Fruit fly (Drosophila melanogaster) whole organism, pupa: ENCODE measurements around the gene MED18.
A peak's percentile ranks its signal among the peaks of the same experiment; 100 is the strongest.

Experiments used
- CG10348 ChIP-seq: fragments of 200-800 bp; sonication (Bioruptor generic); IDR thresholded peaks from 2 replicates; pipeline ENCODE4 v1.3.6; 2022; ENCODE audit warnings: missing biosample characterization, missing genetic modification characterization
- CG12605 ChIP-seq: fragments of 200-800 bp; sonication (Bioruptor generic); IDR thresholded peaks from 2 replicates; pipeline ENCODE4 v1.3.6; 2022; ENCODE audit warnings: missing biosample characterization, missing genetic modification characterization
- CG13204 ChIP-seq: fragments of 200-800 bp; sonication (Bioruptor generic); optimal IDR thresholded peaks from 2 replicates; lab custom pipeline; 2018; ENCODE audit warnings: missing biosample characterization, mild to moderate bottlenecking, missing genetic modification characterization, moderate library complexity
- CG14655 ChIP-seq: fragments of 200-800 bp; sonication (Bioruptor generic); optimal IDR thresholded peaks from 3 replicates; lab custom pipeline; 2017; ENCODE audit warnings: mild to moderate bottlenecking, missing biosample characterization, missing genetic modification reagents, missing genetic modification characterization
- CG15710 ChIP-seq: fragments of 200-800 bp; sonication (Bioruptor generic); optimal IDR thresholded peaks from 2 replicates; lab custom pipeline; 2018; ENCODE audit warnings: missing biosample characterization, mild to moderate bottlenecking, missing genetic modification characterization, moderate library complexity
- CG17806 ChIP-seq: fragments of 200-800 bp; sonication (Bioruptor generic); optimal IDR thresholded peaks from 2 replicates; lab custom pipeline; 2018; ENCODE audit warnings: missing biosample characterization, mild to moderate bottlenecking, missing genetic modification characterization, moderate library complexity
- CG32121 ChIP-seq: fragments of 200-800 bp; sonication (Bioruptor generic); IDR thresholded peaks from 2 replicates; pipeline ENCODE4 v1.3.6; 2022; ENCODE audit warnings: missing biosample characterization, missing genetic modification characterization
- CG34367 ChIP-seq: fragments of 200-800 bp; sonication (Bioruptor generic); optimal IDR thresholded peaks from 2 replicates; lab custom pipeline; 2018; ENCODE audit warnings: missing biosample characterization, mild to moderate bottlenecking, missing genetic modification characterization
- CG4496 ChIP-seq: fragments of 200-800 bp; sonication (Bioruptor generic); IDR thresholded peaks from 3 replicates; pipeline ENCODE4 v1.3.6; 2022; ENCODE audit warnings: missing biosample characterization, missing genetic modification characterization
- CG8159 ChIP-seq: fragments of 200-800 bp; sonication (Bioruptor generic); optimal IDR thresholded peaks from 3 replicates; lab custom pipeline; 2018; ENCODE audit warnings: missing biosample characterization, mild to moderate bottlenecking, missing genetic modification characterization, moderate library complexity
- CG8301 ChIP-seq: fragments of 200-800 bp; sonication (Bioruptor generic); optimal IDR thresholded peaks from 2 replicates; lab custom pipeline; 2018; ENCODE audit warnings: missing biosample characterization, mild to moderate bottlenecking, missing genetic modification characterization
- CG9948 ChIP-seq: fragments of 200-800 bp; sonication (Bioruptor generic); optimal IDR thresholded peaks from 2 replicates; lab custom pipeline; 2018; ENCODE audit warnings: missing biosample characterization, mild to moderate bottlenecking, missing genetic modification characterization, moderate library complexity
- D1 ChIP-seq: fragments of 200-800 bp; sonication (Bioruptor generic); optimal IDR thresholded peaks from 2 replicates; lab custom pipeline; 2018; ENCODE audit warnings: missing biosample characterization, mild to moderate bottlenecking, missing genetic modification characterization, moderate library complexity
- EcR ChIP-seq: fragments of 200-800 bp; sonication (Bioruptor generic); optimal IDR thresholded peaks from 3 replicates; lab custom pipeline; 2019; ENCODE audit warnings: missing biosample characterization, missing genetic modification characterization, mild to moderate bottlenecking, moderate library complexity, missing genetic modification reagents
- Ets98B ChIP-seq: fragments of 200-800 bp; sonication (Bioruptor generic); IDR thresholded peaks from 2 replicates; pipeline ENCODE4 v1.3.6; 2022; ENCODE audit warnings: missing biosample characterization, missing genetic modification characterization
- Pif1A ChIP-seq: fragments of 200-800 bp; sonication (Bioruptor generic); optimal IDR thresholded peaks from 3 replicates; lab custom pipeline; 2016; ENCODE audit warnings: missing biosample characterization, missing genetic modification characterization
- Pif1B ChIP-seq: fragments of 200-800 bp; sonication (Bioruptor generic); optimal IDR thresholded peaks from 3 replicates; lab custom pipeline; 2016; ENCODE audit warnings: missing biosample characterization, missing genetic modification characterization
- Snoo ChIP-seq: fragments of 200-800 bp; sonication (Bioruptor generic); optimal IDR thresholded peaks from 3 replicates; lab custom pipeline; 2017; ENCODE audit warnings: missing biosample characterization, mild to moderate bottlenecking, missing genetic modification characterization, inconsistent platforms
- fd96Ca ChIP-seq: fragments of 200-800 bp; sonication (Bioruptor generic); IDR thresholded peaks from 3 replicates; pipeline ENCODE4 v1.3.6; 2022; ENCODE audit warnings: missing biosample characterization, missing genetic modification characterization
- gl ChIP-seq: fragments of 200-800 bp; sonication (Bioruptor generic); optimal IDR thresholded peaks from 2 replicates; lab custom pipeline; 2018; ENCODE audit warnings: missing biosample characterization, mild to moderate bottlenecking, missing genetic modification characterization
- rn ChIP-seq: fragments of 200-800 bp; sonication (Bioruptor generic); IDR thresholded peaks from 2 replicates; pipeline ENCODE4 v1.3.6; 2022; ENCODE audit warnings: missing biosample characterization, missing genetic modification characterization

MED18 gene

DNA sequence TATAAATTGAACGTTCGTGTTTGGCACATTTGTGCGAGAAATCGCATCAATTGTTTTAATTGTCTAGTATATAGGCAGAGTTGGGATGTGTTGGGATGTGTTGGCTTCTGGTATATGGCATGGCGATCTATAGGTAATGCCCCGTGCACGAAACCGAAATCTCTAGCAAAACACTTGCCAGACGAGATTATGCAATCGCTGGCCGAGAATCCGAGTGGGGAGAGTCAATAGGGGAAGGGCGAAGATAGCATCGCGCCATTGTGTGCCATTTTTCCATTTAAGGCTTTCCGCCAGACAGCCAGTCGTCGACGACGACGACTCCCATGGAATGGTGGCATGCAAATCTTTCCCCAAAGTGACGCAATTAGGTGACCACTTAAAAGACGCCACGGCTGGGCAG, 10.8 kb upstream of the MED18 start:
- TF ChIP-seq Pif1B (GFP tag; lab: Kevin White, UChicago) = no peak
- TF ChIP-seq CG34367 (tag; lab: Kevin White, UChicago) = no peak
- no peak for TF ChIP-seq Snoo (tag; lab: Kevin White, UChicago)
- no peak for TF ChIP-seq Ets98B (GFP tag; lab: Robert Waterston, UW)
- TF ChIP-seq D1 (tag; lab: Kevin White, UChicago) = no peak
- no peak for TF ChIP-seq fd96Ca (GFP tag; lab: Robert Waterston, UW)
- TF ChIP-seq CG13204 (GFP tag; lab: Kevin White, UChicago) = no peak
- no peak for TF ChIP-seq rn (GFP tag; lab: Robert Waterston, UW)
- no peak for TF ChIP-seq CG8301 (tag; lab: Kevin White, UChicago)
- no peak for TF ChIP-seq EcR

- no peak for TF ChIP-seq fd96Ca (GFP tag; lab: Robert Waterston, UW)
- peak; percentile 14 for TF ChIP-seq EcR
- TF ChIP-seq Pif1B (GFP tag; lab: Kevin White, UChicago) = no peak
- no peak for TF ChIP-seq CG32121 (GFP tag; lab: Robert Waterston, UW)
- TF ChIP-seq gl = no peak
- TF ChIP-seq CG12605 (GFP tag; lab: Robert Waterston, UW) = no peak
- TF ChIP-seq CG13204 (GFP tag; lab: Kevin White, UChicago) = no peak
- TF ChIP-seq CG8301 (tag; lab: Kevin White, UChicago) = peak; percentile 27
- no peak for TF ChIP-seq CG8159 (tag; lab: Kevin White, UChicago)
Observed at dm6 chrX:1856605-1857004, 9.1 kb upstream of the MED18 start.

DNA sequence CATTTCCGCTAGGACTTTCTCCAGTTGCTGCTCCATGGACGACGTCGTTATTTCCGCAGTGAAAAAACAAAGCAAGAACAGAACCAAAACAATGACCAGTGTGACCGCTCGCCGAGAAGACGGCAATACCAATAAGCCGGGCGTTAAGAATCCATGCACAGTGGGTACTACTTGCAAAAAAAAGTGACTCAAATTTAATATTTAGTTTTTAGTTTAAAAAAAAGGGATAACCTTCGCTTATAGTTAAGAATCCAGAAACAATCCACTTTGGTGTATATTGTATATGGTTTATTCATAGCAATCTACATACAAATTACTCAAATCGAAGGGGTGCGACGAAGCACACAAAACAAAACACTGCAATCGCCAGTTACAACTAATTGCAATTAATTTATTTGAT, 6.8 kb upstream of the MED18 start, which contains the start of gene Lamtor5:
TSS of gene Lamtor5 (minus strand) at position 105 of the 400 bp plus-strand sequence.
- TF ChIP-seq CG13204 (GFP tag; lab: Kevin White, UChicago) = no peak
- TF ChIP-seq CG17806 (tag; lab: Kevin White, UChicago) = peak; percentile 29
- peak; percentile 11; the same call in 1 of the 2 replicates for TF ChIP-seq Ets98B (GFP tag; lab: Robert Waterston, UW)
- peak; percentile 27 for TF ChIP-seq CG9948 (tag; lab: Kevin White, UChicago)
- TF ChIP-seq fd96Ca (GFP tag; lab: Robert Waterston, UW) = peak; percentile 53; the same call in 2 of the 3 replicates
- TF ChIP-seq CG4496 (GFP tag; lab: Robert Waterston, UW) = peak; percentile 66
- peak; percentile 30 for TF ChIP-seq Snoo (tag; lab: Kevin White, UChicago)
- peak; percentile 20 for TF ChIP-seq CG34367 (tag; lab: Kevin White, UChicago)
- no peak for TF ChIP-seq Pif1A (GFP tag; lab: Kevin White, UChicago)
- TF ChIP-seq rn (GFP tag; lab: Robert Waterston, UW) = no peak
- peak; percentile 52 for TF ChIP-seq CG8301 (tag; lab: Kevin White, UChicago)
- TF ChIP-seq D1 (tag; lab: Kevin White, UChicago) = no peak
- TF ChIP-seq CG10348 (GFP tag; lab: Robert Waterston, UW) = no peak
- no peak for TF ChIP-seq CG14655
- TF ChIP-seq CG8159 (tag; lab: Kevin White, UChicago) = peak; percentile 51
- no peak for TF ChIP-seq gl
- peak; percentile 55 for TF ChIP-seq Pif1B (GFP tag; lab: Kevin White, UChicago)
- peak; percentile 28 for TF ChIP-seq CG15710 (tag; lab: Kevin White, UChicago)
- no peak for TF ChIP-seq EcR
- no peak for TF ChIP-seq CG12605 (GFP tag; lab: Robert Waterston, UW)
- TF ChIP-seq CG32121 (GFP tag; lab: Robert Waterston, UW) = peak; percentile 33; the same call in 1 of the 2 replicates

- TF ChIP-seq CG14655 = no peak
- TF ChIP-seq fd96Ca (GFP tag; lab: Robert Waterston, UW) = peak; percentile 86
- peak; percentile 15 for TF ChIP-seq EcR
- TF ChIP-seq gl = peak; percentile 43
- TF ChIP-seq CG17806 (tag; lab: Kevin White, UChicago) = peak; percentile 54
- TF ChIP-seq CG15710 (tag; lab: Kevin White, UChicago) = peak; percentile 75
- TF ChIP-seq CG8159 (tag; lab: Kevin White, UChicago) = no peak
- peak; percentile 52; the same call in 1 of the 2 replicates for TF ChIP-seq CG12605 (GFP tag; lab: Robert Waterston, UW)
- peak; percentile 69; the same call in 2 of the 3 replicates for TF ChIP-seq CG4496 (GFP tag; lab: Robert Waterston, UW)
- no peak for TF ChIP-seq Pif1A (GFP tag; lab: Kevin White, UChicago)
- no peak for TF ChIP-seq CG8301 (tag; lab: Kevin White, UChicago)
- peak; percentile 76 for TF ChIP-seq Snoo (tag; lab: Kevin White, UChicago)
- TF ChIP-seq rn (GFP tag; lab: Robert Waterston, UW) = peak; percentile 47; the same call in 1 of the 2 replicates
- TF ChIP-seq CG9948 (tag; lab: Kevin White, UChicago) = peak; percentile 63
- no peak for TF ChIP-seq CG34367 (tag; lab: Kevin White, UChicago)
- TF ChIP-seq CG10348 (GFP tag; lab: Robert Waterston, UW) = peak; percentile 57
- no peak for TF ChIP-seq CG13204 (GFP tag; lab: Kevin White, UChicago)
- TF ChIP-seq Pif1B (GFP tag; lab: Kevin White, UChicago) = no peak
- peak; percentile 75 for TF ChIP-seq Ets98B (GFP tag; lab: Robert Waterston, UW)
- TF ChIP-seq CG32121 (GFP tag; lab: Robert Waterston, UW) = peak; percentile 70
- TF ChIP-seq D1 (tag; lab: Kevin White, UChicago) = no peak
Observed at dm6 chrX:1861620-1862184, 4.0 kb upstream of the MED18 start, which contains the start of gene deltaCOP. Gene deltaCOP (minus strand): TSS chrX:1861790.

DNA sequence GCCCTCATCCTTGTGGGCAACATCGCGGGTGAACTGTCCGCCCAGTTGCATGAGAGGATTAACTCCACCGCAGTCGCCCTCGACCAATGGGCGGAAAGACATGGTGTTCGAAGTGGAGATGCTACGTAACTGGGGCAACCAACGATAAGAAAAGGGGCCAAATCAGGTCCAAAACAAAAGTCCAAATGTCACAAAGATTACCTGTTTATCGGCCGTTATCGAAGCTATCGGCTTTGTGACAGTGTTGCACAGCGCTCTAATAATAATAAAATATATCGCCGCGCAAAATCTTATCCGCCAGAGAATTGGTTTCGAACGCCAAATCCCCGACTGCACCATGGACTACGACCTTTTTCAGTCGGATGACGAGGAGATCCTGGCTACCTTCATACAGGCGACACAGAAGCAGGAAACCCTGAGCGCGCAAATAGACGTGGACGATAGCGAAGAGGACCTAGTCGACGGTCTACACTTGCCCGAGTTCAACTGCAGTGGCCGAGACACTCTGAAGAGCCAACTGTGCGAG, 2.9 kb downstream of the MED18 start, which contains the start of the genes CG14803 and Pex5:
TSS of gene CG14803 (plus strand) at position 285 of the 526 bp plus-strand sequence.
TSS of gene Pex5 (minus strand) at position 476 of the 526 bp plus-strand sequence.
- TF ChIP-seq Ets98B (GFP tag; lab: Robert Waterston, UW) (peak; percentile 29; the same call in 1 of the 2 replicates), CG15710 (tag; lab: Kevin White, UChicago) (no peak)
